Fruit fly (Drosophila melanogaster): ENCODE data around the gene Osi10b.

- TF ChIP-seq CG32121 (GFP tag; IDR thresholded peaks at IDR 0.05), result no peak
- TF ChIP-seq CG4496 (GFP tag; IDR thresholded peaks at IDR 0.05), result no peak
- no peak for TF ChIP-seq Pif1B (GFP tag; optimal IDR thresholded peaks at IDR 0.05)
- TF ChIP-seq CG8301 (tag; optimal IDR thresholded peaks at IDR 0.05), result no peak
- TF ChIP-seq EcR (GFP tag; optimal IDR thresholded peaks at IDR 0.05), result no peak
- no peak for TF ChIP-seq Pif1A (GFP tag; optimal IDR thresholded peaks at IDR 0.05)
- no peak for TF ChIP-seq CG8159 (tag; optimal IDR thresholded peaks at IDR 0.05)
- TF ChIP-seq Snoo (tag; optimal IDR thresholded peaks at IDR 0.05), result no peak
- no peak for TF ChIP-seq D1 (tag; optimal IDR thresholded peaks at IDR 0.05)
- TF ChIP-seq CG15710 (tag; optimal IDR thresholded peaks at IDR 0.05), result no peak
- no peak for TF ChIP-seq CG9948 (tag; optimal IDR thresholded peaks at IDR 0.05)
- TF ChIP-seq CG14655 (GFP tag; optimal IDR thresholded peaks at IDR 0.05), result no peak
Observed at dm6 chr3R:6287433-6287832, 21.4 kb downstream of the Osi10b start, which contains the start of gene CG15594.
